Fruit fly (Drosophila melanogaster) Kc167 (cell line): ENCODE measurements around the gene sinu.

Source experiments
- Myc ChIP-seq: fragments of >200 bp; optimal IDR thresholded peaks from 2 replicates; lab custom pipeline; 2017; ENCODE audit warnings: missing external identifiers
- Sin3A ChIP-seq: fragments of >200 bp; optimal IDR thresholded peaks from 2 replicates; lab custom pipeline; 2018; ENCODE audit warnings: missing external identifiers
- h ChIP-seq: fragments of >200 bp; optimal IDR thresholded peaks from 3 replicates; lab custom pipeline; 2018; ENCODE audit warnings: missing external identifiers
- psq ChIP-seq: fragments of >200 bp; optimal IDR thresholded peaks from 2 replicates; lab custom pipeline; 2017; ENCODE audit warnings: missing external identifiers

DNA sequence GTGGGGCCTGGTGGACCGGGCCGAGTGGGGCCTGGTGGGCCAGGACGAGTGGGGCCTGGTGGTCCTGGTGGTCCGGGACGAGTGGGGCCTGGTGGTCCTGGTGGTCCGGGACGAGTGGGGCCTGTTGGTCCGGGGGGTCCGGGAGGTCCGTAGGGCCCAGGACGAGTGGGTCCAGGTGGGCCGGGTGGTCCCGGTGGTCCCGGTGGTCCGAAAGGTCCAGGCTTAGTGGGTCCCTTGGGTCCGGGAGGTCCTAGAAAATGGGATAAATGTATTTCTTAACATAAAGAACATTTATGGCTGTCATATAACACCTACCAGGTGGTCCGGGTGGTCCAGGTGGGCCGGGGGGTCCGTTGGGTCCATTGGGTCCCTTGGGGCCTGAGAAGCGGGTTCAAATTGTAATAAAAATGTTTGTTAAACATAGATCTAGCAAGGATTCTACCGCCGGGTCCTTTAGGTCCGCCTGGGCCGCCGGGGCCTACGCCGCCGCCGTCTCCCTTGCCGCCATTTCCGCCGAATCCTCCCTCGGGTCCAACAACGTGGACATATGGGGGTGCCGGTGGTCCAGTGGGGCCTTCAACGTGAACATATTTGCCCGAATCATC lies 20.7 kb downstream of the sinu start:
- TF ChIP-seq Myc (lab: Kevin White, UChicago) (no peak), h (lab: Kevin White, UChicago) (no peak), Sin3A (no peak), psq (lab: Kevin White, UChicago) (no peak)
